Fruit fly (Drosophila melanogaster) ovary, adult (tissue): ENCODE results near the gene CG42375.

Experiments
- CG17801 ChIP-seq: fragments of 200-800 bp; optimal IDR thresholded peaks from 2 replicates; lab custom pipeline; 2019; ENCODE audit warnings: missing biosample characterization, mild to moderate bottlenecking, missing genetic modification characterization, moderate library complexity; ENCODE audit not compliant: partially characterized antibody

The CG42375 gene

dm6 chr3R:13815566-13816374 lies 36.3 kb downstream of the CG42375 start:
- no peak for TF ChIP-seq CG17801

dm6 chr3R:13816375-13816711 lies 36.9 kb downstream of the CG42375 start:
- TF ChIP-seq CG17801: peak; percentile 69

- no peak for TF ChIP-seq CG17801
Measured at dm6 chr3R:13817480-13818305, 38.3 kb downstream of the CG42375 start.

- no peak for TF ChIP-seq CG17801
Measured at dm6 chr3R:13819037-13819436, 39.6 kb downstream of the CG42375 start.

- no peak for TF ChIP-seq CG17801
Measured at dm6 chr3R:13820483-13820882, 41.1 kb downstream of the CG42375 start.

dm6 chr3R:13822602-13823220 lies 43.3 kb downstream of the CG42375 start:
- TF ChIP-seq CG17801: no peak

- TF ChIP-seq CG17801: peak; percentile 11
Measured at dm6 chr3R:13827953-13828922, 48.8 kb downstream of the CG42375 start, which contains the start of gene Mst87F. Gene Mst87F, minus strand, starts transcription at chr3R:13828008.
